Fruit fly (Drosophila melanogaster) whole organism, embryonic: ENCODE data around the gene CG34148.

Experiments
- CG12942 ChIP-seq: fragments of 200-800 bp; sonication (Bioruptor generic); optimal IDR thresholded peaks from 3 replicates; lab custom pipeline; 2016; ENCODE audit warnings: missing biosample characterization, missing genetic modification characterization
- CG8478 ChIP-seq: fragments of >200 bp; optimal IDR thresholded peaks from 2 replicates; lab custom pipeline; 2018
- CG8765 ChIP-seq: fragments of 200-800 bp; sonication (Bioruptor generic); IDR thresholded peaks from 2 replicates; pipeline ENCODE4 v1.3.6; 2022; ENCODE audit warnings: missing biosample characterization, missing genetic modification characterization
- Deaf1 ChIP-seq: fragments of 200-800 bp; optimal IDR thresholded peaks from 3 replicates; lab custom pipeline; 2019; ENCODE audit warnings: missing biosample characterization, mild to moderate bottlenecking, missing genetic modification characterization, moderate library complexity
- Dll ChIP-seq: fragments of 200-800 bp; sonication (Bioruptor generic); IDR thresholded peaks from 4 replicates; pipeline ENCODE4 v1.3.6; 2022; ENCODE audit warnings: missing biosample characterization, missing genetic modification characterization; ENCODE audit not compliant: partially characterized antibody
- MESR4 ChIP-seq: fragments of 200-800 bp; sonication (Bioruptor generic); optimal IDR thresholded peaks from 2 replicates; lab custom pipeline; 2018; ENCODE audit warnings: missing biosample characterization, mild to moderate bottlenecking, missing genetic modification characterization, moderate library complexity
- Mad ChIP-seq: fragments of 200-800 bp; sonication (Bioruptor generic); optimal IDR thresholded peaks from 2 replicates; lab custom pipeline; 2016; ENCODE audit warnings: missing biosample characterization, missing genetic modification characterization
- gem ChIP-seq: fragments of 200-800 bp; sonication (Bioruptor generic); optimal IDR thresholded peaks from 2 replicates; lab custom pipeline; 2019; ENCODE audit warnings: missing biosample characterization, mild to moderate bottlenecking, missing genetic modification characterization, moderate library complexity

- TF ChIP-seq CG8478 (lab: Kevin White, UChicago) = no peak
- no peak for TF ChIP-seq Mad (GFP tag; lab: Kevin White, UChicago)
- no peak for TF ChIP-seq MESR4 (GFP tag; lab: Kevin White, UChicago)
- no peak for TF ChIP-seq Deaf1
- TF ChIP-seq Dll (GFP tag; lab: Robert Waterston, UW) = no peak
- no peak for TF ChIP-seq gem (tag; lab: Kevin White, UChicago)
- TF ChIP-seq CG8765 (GFP tag; lab: Robert Waterston, UW) = no peak
- TF ChIP-seq CG12942 (GFP tag; lab: Kevin White, UChicago) = no peak
These were observed 21.6 kb downstream of the CG34148 start for dm6 chr3R:21856873-21857243.
